Fruit fly (Drosophila melanogaster) whole organism, embryonic: Measurements from ENCODE around the gene e.

Experiments
- Antp ChIP-seq: fragments of 200-800 bp; sonication (Bioruptor generic); optimal IDR thresholded peaks from 3 replicates; lab custom pipeline; 2016; ENCODE audit warnings: missing biosample characterization, missing genetic modification characterization
- BtbVII ChIP-seq: fragments of 200-800 bp; sonication (Bioruptor generic); optimal IDR thresholded peaks from 3 replicates; lab custom pipeline; 2017; ENCODE audit warnings: missing biosample characterization, mild to moderate bottlenecking, missing genetic modification characterization
- C15 ChIP-seq: fragments of 200-800 bp; sonication (Bioruptor generic); IDR thresholded peaks from 3 replicates; pipeline ENCODE4 v1.3.6; 2022; ENCODE audit warnings: missing biosample characterization, missing genetic modification characterization
- CG11504 ChIP-seq: fragments of 200-800 bp; sonication (Bioruptor generic); optimal IDR thresholded peaks from 3 replicates; lab custom pipeline; 2019; ENCODE audit warnings: missing biosample characterization, mild to moderate bottlenecking, missing genetic modification characterization, moderate library complexity
- CG16863 ChIP-seq: fragments of 200-800 bp; sonication (Bioruptor generic); optimal IDR thresholded peaks from 3 replicates; lab custom pipeline; 2016; ENCODE audit warnings: missing biosample characterization, missing genetic modification characterization
- CG1792 ChIP-seq: fragments of 200-800 bp; sonication (Bioruptor generic); optimal IDR thresholded peaks from 2 replicates; lab custom pipeline; 2016; ENCODE audit warnings: missing biosample characterization, missing genetic modification characterization
- CG34422 ChIP-seq: fragments of 200-800 bp; sonication (Bioruptor generic); IDR thresholded peaks from 3 replicates; pipeline ENCODE4 v1.3.6; 2022; ENCODE audit warnings: missing biosample characterization, missing genetic modification characterization
- CG4730 ChIP-seq: fragments of 200-800 bp; sonication (Bioruptor generic); IDR thresholded peaks from 2 replicates; pipeline ENCODE4 v1.3.6; 2022; ENCODE audit warnings: missing biosample characterization, missing genetic modification characterization
- CG4820 ChIP-seq: fragments of 200-800 bp; sonication (Bioruptor generic); optimal IDR thresholded peaks from 3 replicates; lab custom pipeline; 2016; ENCODE audit warnings: missing biosample characterization, missing genetic modification characterization
- CG5180 ChIP-seq: fragments of 200-800 bp; sonication (Bioruptor generic); optimal IDR thresholded peaks from 3 replicates; lab custom pipeline; 2017; ENCODE audit warnings: missing biosample characterization, missing genetic modification characterization, mild to moderate bottlenecking, moderate library complexity, missing genetic modification reagents
- CG5953 ChIP-seq: fragments of 200-800 bp; sonication (Bioruptor generic); IDR thresholded peaks from 2 replicates; pipeline ENCODE4 v1.3.6; 2022; ENCODE audit warnings: missing biosample characterization, missing genetic modification characterization
- CG6272 ChIP-seq: fragments of 200-800 bp; sonication (Bioruptor generic); IDR thresholded peaks from 2 replicates; pipeline ENCODE4 v1.3.6; 2022; ENCODE audit warnings: missing biosample characterization, missing genetic modification characterization
- CG6854 ChIP-seq: fragments of 200-800 bp; sonication (Bioruptor generic); optimal IDR thresholded peaks from 3 replicates; lab custom pipeline; 2017; ENCODE audit warnings: missing biosample characterization, mild to moderate bottlenecking, missing genetic modification characterization
- CG7786 ChIP-seq: fragments of 200-800 bp; sonication (Bioruptor generic); optimal IDR thresholded peaks from 2 replicates; lab custom pipeline; 2016; ENCODE audit warnings: missing biosample characterization, missing genetic modification characterization
- CG8924 ChIP-seq: fragments of 200-800 bp; optimal IDR thresholded peaks from 3 replicates; lab custom pipeline; 2019; ENCODE audit warnings: missing biosample characterization, mild to moderate bottlenecking, missing genetic modification characterization, moderate library complexity
- CG9797 ChIP-seq: fragments of 200-800 bp; sonication (Bioruptor generic); optimal IDR thresholded peaks from 3 replicates; lab custom pipeline; 2018; ENCODE audit warnings: missing biosample characterization, mild to moderate bottlenecking, missing genetic modification characterization
- CoRest ChIP-seq: fragments of 200-800 bp; sonication (Bioruptor generic); optimal IDR thresholded peaks from 3 replicates; lab custom pipeline; 2018; ENCODE audit warnings: missing biosample characterization, mild to moderate bottlenecking, missing genetic modification characterization, moderate library complexity
- Dip3 ChIP-seq: fragments of 200-800 bp; sonication (Bioruptor generic); optimal IDR thresholded peaks from 3 replicates; lab custom pipeline; 2016; ENCODE audit warnings: missing biosample characterization, missing genetic modification characterization
- E2f1 ChIP-seq: fragments of 200-800 bp; sonication (Bioruptor generic); IDR thresholded peaks from 2 replicates; pipeline ENCODE4 v1.3.6; 2022; ENCODE audit warnings: missing biosample characterization, missing genetic modification characterization
- Fer2 ChIP-seq: fragments of 200-800 bp; sonication (Bioruptor generic); optimal IDR thresholded peaks from 2 replicates; lab custom pipeline; 2018; ENCODE audit warnings: missing biosample characterization, mild to moderate bottlenecking, missing genetic modification characterization, moderate library complexity
- Gug ChIP-seq: fragments of 200-800 bp; sonication (Bioruptor generic); IDR thresholded peaks from 4 replicates; pipeline ENCODE4 v1.3.6; 2022; ENCODE audit warnings: missing biosample characterization, missing genetic modification characterization
- Hmr ChIP-seq: fragments of 200-800 bp; sonication (Bioruptor generic); optimal IDR thresholded peaks from 3 replicates; lab custom pipeline; 2017; ENCODE audit warnings: mild to moderate bottlenecking, missing biosample characterization, missing genetic modification reagents, missing genetic modification characterization
- Hr39 ChIP-seq: fragments of >200 bp; optimal IDR thresholded peaks from 2 replicates; lab custom pipeline; 2017
- Hr78 ChIP-seq, 2 experiments: fragments of 200-800 bp in 1 of 2; fragments of >200 bp in 1 of 2; sonication (Bioruptor generic) in 1 of 2; optimal IDR thresholded peaks; 2 replicates each; lab custom pipeline; 2017 to 2019; ENCODE audit warnings: missing biosample characterization in 2 of 2, missing genetic modification characterization in 2 of 2, mild to moderate bottlenecking in 1 of 2, moderate library complexity in 1 of 2
- MESR4 ChIP-seq: fragments of 200-800 bp; sonication (Bioruptor generic); optimal IDR thresholded peaks from 2 replicates; lab custom pipeline; 2018; ENCODE audit warnings: missing biosample characterization, mild to moderate bottlenecking, missing genetic modification characterization, moderate library complexity
- Mes4 ChIP-seq: fragments of 200-800 bp; sonication (Bioruptor generic); optimal IDR thresholded peaks from 2 replicates; lab custom pipeline; 2016; ENCODE audit warnings: missing biosample characterization, missing genetic modification characterization
- Spps ChIP-seq: fragments of 200-800 bp; sonication (Bioruptor generic); optimal IDR thresholded peaks from 2 replicates; lab custom pipeline; 2018; ENCODE audit warnings: missing biosample characterization, mild to moderate bottlenecking, missing genetic modification characterization
- disco-r ChIP-seq: fragments of 200-800 bp; sonication (Bioruptor generic); optimal IDR thresholded peaks from 2 replicates; lab custom pipeline; 2016; ENCODE audit warnings: missing biosample characterization, missing genetic modification characterization
- ems ChIP-seq: fragments of 200-800 bp; sonication (Bioruptor generic); optimal IDR thresholded peaks from 3 replicates; lab custom pipeline; 2016; ENCODE audit warnings: missing biosample characterization, missing genetic modification characterization
- en ChIP-seq: fragments of 200-800 bp; sonication (Bioruptor generic); optimal IDR thresholded peaks from 2 replicates; lab custom pipeline; 2016; ENCODE audit warnings: missing biosample characterization, missing genetic modification characterization
- exex ChIP-seq: fragments of 200-800 bp; sonication (Bioruptor generic); optimal IDR thresholded peaks from 4 replicates; lab custom pipeline; 2018; ENCODE audit warnings: missing biosample characterization, mild to moderate bottlenecking, missing genetic modification characterization, moderate library complexity
- fd102C ChIP-seq: fragments of 200-800 bp; sonication (Bioruptor generic); optimal IDR thresholded peaks from 2 replicates; lab custom pipeline; 2018; ENCODE audit warnings: missing biosample characterization, mild to moderate bottlenecking, missing genetic modification characterization, moderate library complexity
- gcm2 ChIP-seq: fragments of 200-800 bp; sonication (Bioruptor generic); optimal IDR thresholded peaks from 2 replicates; lab custom pipeline; 2016; ENCODE audit warnings: missing biosample characterization, missing genetic modification characterization
- gem ChIP-seq: fragments of 200-800 bp; sonication (Bioruptor generic); optimal IDR thresholded peaks from 2 replicates; lab custom pipeline; 2019; ENCODE audit warnings: missing biosample characterization, mild to moderate bottlenecking, missing genetic modification characterization, moderate library complexity
- ham ChIP-seq: fragments of 200-800 bp; sonication (Bioruptor generic); IDR thresholded peaks from 2 replicates; pipeline ENCODE4 v1.3.6; 2022; ENCODE audit warnings: missing biosample characterization, missing genetic modification characterization
- hb ChIP-seq: fragments of 200-800 bp; sonication (Bioruptor generic); IDR thresholded peaks from 3 replicates; pipeline ENCODE4 v1.3.6; 2022; ENCODE audit warnings: missing biosample characterization, missing genetic modification characterization; ENCODE audit not compliant: partially characterized antibody
- lilli ChIP-seq: fragments of 200-800 bp; sonication (Bioruptor generic); optimal IDR thresholded peaks from 3 replicates; lab custom pipeline; 2016; ENCODE audit warnings: missing biosample characterization, missing genetic modification characterization
- nmo ChIP-seq: fragments of 200-800 bp; sonication (Bioruptor generic); optimal IDR thresholded peaks from 2 replicates; lab custom pipeline; 2018; ENCODE audit warnings: missing biosample characterization, mild to moderate bottlenecking, missing genetic modification characterization, moderate library complexity
- oc ChIP-seq: fragments of 200-800 bp; sonication (Bioruptor generic); optimal IDR thresholded peaks from 2 replicates; lab custom pipeline; 2018; ENCODE audit warnings: missing biosample characterization, mild to moderate bottlenecking, missing genetic modification characterization, moderate library complexity
- pb ChIP-seq: fragments of 200-800 bp; sonication (Bioruptor generic); optimal IDR thresholded peaks from 3 replicates; lab custom pipeline; 2016; ENCODE audit warnings: missing biosample characterization, missing genetic modification characterization
- pum ChIP-seq: fragments of 200-800 bp; sonication (Bioruptor generic); optimal IDR thresholded peaks from 2 replicates; lab custom pipeline; 2016; ENCODE audit warnings: missing biosample characterization, missing genetic modification characterization
- pzg ChIP-seq: fragments of 200-800 bp; sonication (Bioruptor generic); optimal IDR thresholded peaks from 3 replicates; lab custom pipeline; 2018; ENCODE audit warnings: missing biosample characterization, mild to moderate bottlenecking, missing genetic modification characterization, moderate library complexity
- sr ChIP-seq: fragments of 200-800 bp; sonication (Bioruptor generic); IDR thresholded peaks from 3 replicates; pipeline ENCODE4 v1.3.6; 2022; ENCODE audit warnings: missing biosample characterization, missing genetic modification characterization
- ssp ChIP-seq: fragments of 200-800 bp; sonication (Bioruptor generic); IDR thresholded peaks from 2 replicates; pipeline ENCODE4 v1.3.6; 2022; ENCODE audit warnings: missing biosample characterization, missing genetic modification characterization
- tgo ChIP-seq: fragments of 200-800 bp; sonication (Bioruptor generic); IDR thresholded peaks from 3 replicates; pipeline ENCODE4 v1.3.6; 2022; ENCODE audit warnings: missing biosample characterization, missing genetic modification characterization
- trh ChIP-seq: fragments of 200-800 bp; sonication (Bioruptor generic); optimal IDR thresholded peaks from 2 replicates; lab custom pipeline; 2016; ENCODE audit warnings: missing biosample characterization, missing genetic modification characterization
- unc-4 ChIP-seq: fragments of 200-800 bp; sonication (Bioruptor generic); IDR thresholded peaks from 2 replicates; pipeline ENCODE4 v1.3.6; 2022; ENCODE audit warnings: missing biosample characterization, missing genetic modification characterization; ENCODE audit not compliant: partially characterized antibody
- unpg ChIP-seq: fragments of 200-800 bp; sonication (Bioruptor generic); optimal IDR thresholded peaks from 3 replicates; lab custom pipeline; 2018; ENCODE audit warnings: missing biosample characterization, mild to moderate bottlenecking, missing genetic modification characterization, moderate library complexity
- vfl ChIP-seq: fragments of 200-800 bp; sonication (Bioruptor generic); optimal IDR thresholded peaks from 2 replicates; lab custom pipeline; 2016; ENCODE audit warnings: missing biosample characterization, missing genetic modification characterization
- zen ChIP-seq: fragments of 200-800 bp; sonication (Bioruptor generic); optimal IDR thresholded peaks from 3 replicates; lab custom pipeline; 2018; ENCODE audit warnings: missing biosample characterization, mild to moderate bottlenecking, missing genetic modification characterization, moderate library complexity
- zen2 ChIP-seq: fragments of 200-800 bp; sonication (Bioruptor generic); IDR thresholded peaks from 3 replicates; pipeline ENCODE4 v1.3.6; 2022; ENCODE audit warnings: missing biosample characterization, missing genetic modification characterization; ENCODE audit not compliant: partially characterized antibody

The e gene

dm6 chr3R:21195210-21195967 is 41.6 kb downstream of the e start (continued):
- TF ChIP-seq CG4730 (GFP tag; lab: Robert Waterston, UW): no peak
- TF ChIP-seq pb: no peak
- no peak for TF ChIP-seq CG1792
- no peak for TF ChIP-seq CG7786 (GFP tag; lab: Kevin White, UChicago)
- TF ChIP-seq CG6854 (GFP tag; lab: Kevin White, UChicago): no peak
- TF ChIP-seq MESR4 (GFP tag; lab: Kevin White, UChicago): no peak
- TF ChIP-seq en (GFP tag; lab: Kevin White, UChicago): no peak
- no peak for TF ChIP-seq CG8924 (tag; lab: Kevin White, UChicago)
- TF ChIP-seq zen: peak; percentile 13
- no peak for TF ChIP-seq BtbVII
- no peak for TF ChIP-seq CG9797 (GFP tag; lab: Kevin White, UChicago)
- no peak for TF ChIP-seq Hmr
- TF ChIP-seq CoRest: peak; percentile 13
- TF ChIP-seq disco-r (GFP tag; lab: Kevin White, UChicago): no peak
- peak; percentile 9 for TF ChIP-seq unpg (GFP tag; lab: Kevin White, UChicago)
- TF ChIP-seq Fer2: no peak
- TF ChIP-seq gcm2 (GFP tag; lab: Kevin White, UChicago): no peak
- TF ChIP-seq C15 (GFP tag; lab: Robert Waterston, UW): no peak
- TF ChIP-seq gem (tag; lab: Kevin White, UChicago): peak; percentile 53
- TF ChIP-seq Dip3 (GFP tag; lab: Kevin White, UChicago): no peak
- no peak for TF ChIP-seq CG6272
- no peak for TF ChIP-seq zen2 (GFP tag; lab: Robert Waterston, UW)
- no peak for TF ChIP-seq CG34422 (GFP tag; lab: Robert Waterston, UW)
- no peak for TF ChIP-seq vfl
- no peak for TF ChIP-seq lilli
- TF ChIP-seq exex (tag; lab: Kevin White, UChicago): no peak
- TF ChIP-seq ems: no peak
- no peak for TF ChIP-seq unc-4 (GFP tag; lab: Robert Waterston, UW)
- no peak for TF ChIP-seq E2f1 (GFP tag; lab: Robert Waterston, UW)
- no peak for TF ChIP-seq Gug (GFP tag; lab: Robert Waterston, UW)
- TF ChIP-seq Hr39 (lab: Kevin White, UChicago): no peak
- no peak for TF ChIP-seq sr (GFP tag; lab: Robert Waterston, UW)
- TF ChIP-seq Spps (tag; lab: Kevin White, UChicago): no peak
- no peak for TF ChIP-seq pzg (GFP tag; lab: Kevin White, UChicago)
- no peak for TF ChIP-seq CG5953 (GFP tag; lab: Robert Waterston, UW)
- peak; percentile 24 for TF ChIP-seq CG11504 (tag; lab: Kevin White, UChicago)
- no peak for TF ChIP-seq pum (GFP tag; lab: Kevin White, UChicago)
- 0 out of 3 replicates have a peak, but pooled peaks have one; percentile 21 for TF ChIP-seq tgo (GFP tag; lab: Robert Waterston, UW)
- no peak for TF ChIP-seq hb (GFP tag; lab: Robert Waterston, UW)
- no peak for TF ChIP-seq Mes4
- no peak for TF ChIP-seq fd102C (GFP tag; lab: Kevin White, UChicago)
- TF ChIP-seq oc (tag; lab: Kevin White, UChicago): no peak
- TF ChIP-seq ham (GFP tag; lab: Robert Waterston, UW): no peak
- TF ChIP-seq CG16863 (GFP tag; lab: Kevin White, UChicago): no peak
- peak; percentile 9 for TF ChIP-seq nmo (GFP tag; lab: Kevin White, UChicago)
- no peak for TF ChIP-seq CG5180
- no peak for TF ChIP-seq ssp (GFP tag; lab: Robert Waterston, UW)
- no peak for TF ChIP-seq CG4820
- TF ChIP-seq Hr78 (GFP tag; optimal IDR thresholded peaks at IDR 0.05; lab: Kevin White, UChicago): no peak
- no peak for TF ChIP-seq trh (GFP tag; lab: Kevin White, UChicago)
- no peak for TF ChIP-seq Antp (GFP tag; lab: Kevin White, UChicago)
